Fruit fly (Drosophila melanogaster) whole organism, wandering third instar larva: ENCODE results near the gene CG11986.
A peak's percentile ranks its signal among the peaks of the same experiment; 100 is the strongest.

Source experiments
- Abd-B ChIP-seq: fragments of >200 bp; optimal IDR thresholded peaks from 2 replicates; lab custom pipeline; 2017; ENCODE audit warnings: missing biosample characterization, missing genetic modification characterization
- CG32264 ChIP-seq: fragments of 200-800 bp; sonication (Bioruptor generic); optimal IDR thresholded peaks from 2 replicates; lab custom pipeline; 2016; ENCODE audit warnings: missing biosample characterization, missing genetic modification characterization
- CG9705 ChIP-seq: fragments of 200-800 bp; sonication (Bioruptor generic); optimal IDR thresholded peaks from 2 replicates; lab custom pipeline; 2018; ENCODE audit warnings: missing biosample characterization, mild to moderate bottlenecking, missing genetic modification characterization
- CrebA ChIP-seq: fragments of 200-800 bp; sonication (Bioruptor generic); optimal IDR thresholded peaks from 2 replicates; lab custom pipeline; 2016; ENCODE audit warnings: missing biosample characterization, mild to moderate bottlenecking, missing genetic modification characterization, borderline replicate concordance
- Dfd ChIP-seq: fragments of >200 bp; optimal IDR thresholded peaks from 2 replicates; lab custom pipeline; 2017; ENCODE audit warnings: missing biosample characterization, missing genetic modification characterization
- Dif ChIP-seq: fragments of 200-275, 200-300 bp; sonication (Bioruptor generic); optimal IDR thresholded peaks from 2 replicates; lab custom pipeline; 2018; ENCODE audit warnings: missing biosample characterization, missing genetic modification characterization; ENCODE audit not compliant: partially characterized antibody
- GATAd ChIP-seq: sonication (Bioruptor generic); optimal IDR thresholded peaks from 2 replicates; lab custom pipeline; 2016; ENCODE audit warnings: missing biosample characterization, missing genetic modification characterization
- HLH106 ChIP-seq: fragments of 200-800 bp; optimal IDR thresholded peaks from 3 replicates; lab custom pipeline; 2019; ENCODE audit warnings: missing biosample characterization, mild to moderate bottlenecking, missing genetic modification characterization, moderate library complexity
- Hnf4 ChIP-seq: fragments of 200-800 bp; sonication (Bioruptor generic); optimal IDR thresholded peaks from 2 replicates; lab custom pipeline; 2016; ENCODE audit warnings: missing biosample characterization, mild to moderate bottlenecking, missing genetic modification characterization
- Hr78 ChIP-seq: fragments of >200 bp; optimal IDR thresholded peaks from 2 replicates; lab custom pipeline; 2017; ENCODE audit warnings: missing biosample characterization, missing genetic modification characterization
- Hr83 ChIP-seq: fragments of 200-300 bp; sonication (Bioruptor generic); optimal IDR thresholded peaks from 2 replicates; lab custom pipeline; 2016; ENCODE audit warnings: missing biosample characterization, mild to moderate bottlenecking, missing genetic modification characterization, moderate library complexity; ENCODE audit not compliant: poor library complexity, severe bottlenecking
- Jra ChIP-seq: sonication (Bioruptor generic); optimal IDR thresholded peaks from 2 replicates; lab custom pipeline; 2016; ENCODE audit warnings: missing biosample characterization, missing genetic modification characterization
- Mio ChIP-seq: sonication (Bioruptor generic); optimal IDR thresholded peaks from 2 replicates; lab custom pipeline; 2016; ENCODE audit warnings: missing biosample characterization, missing genetic modification characterization
- Myc ChIP-seq: fragments of >200 bp; optimal IDR thresholded peaks from 2 replicates; lab custom pipeline; 2017
- N ChIP-seq: fragments of >200 bp; optimal IDR thresholded peaks from 2 replicates; lab custom pipeline; 2018; ENCODE audit warnings: missing biosample characterization, missing external identifiers, missing genetic modification characterization
- OdsH ChIP-seq: fragments of 200-800 bp; sonication (Bioruptor generic); optimal IDR thresholded peaks from 2 replicates; lab custom pipeline; 2016; ENCODE audit warnings: missing biosample characterization, mild to moderate bottlenecking, missing genetic modification characterization
- Rel ChIP-seq, 2 experiments: fragments of 200-800 bp; sonication (Bioruptor generic) in 1 of 2; optimal IDR thresholded peaks; 2 replicates in 1 of 2; 3 replicates in 1 of 2; lab custom pipeline; 2016 to 2019; ENCODE audit warnings: mild to moderate bottlenecking in 2 of 2, missing biosample characterization in 2 of 2, missing genetic modification characterization in 2 of 2, moderate library complexity in 1 of 2
- Sp1 ChIP-seq: fragments of 200-800 bp; sonication (Bioruptor generic); optimal IDR thresholded peaks from 3 replicates; lab custom pipeline; 2019; ENCODE audit warnings: missing biosample characterization, mild to moderate bottlenecking, missing genetic modification characterization, moderate library complexity
- Vsx2 ChIP-seq: fragments of 200-300, 225-300 bp; sonication (Bioruptor generic); optimal IDR thresholded peaks from 2 replicates; lab custom pipeline; 2018; ENCODE audit warnings: missing biosample characterization, missing genetic modification characterization; ENCODE audit not compliant: partially characterized antibody
- br ChIP-seq: fragments of 200-800 bp; sonication (Bioruptor generic); optimal IDR thresholded peaks from 2 replicates; lab custom pipeline; 2016; ENCODE audit warnings: missing biosample characterization, missing genetic modification characterization
- brk ChIP-seq: fragments of 200-800 bp; sonication (Bioruptor generic); optimal IDR thresholded peaks from 2 replicates; lab custom pipeline; 2016; ENCODE audit warnings: missing biosample characterization, mild to moderate bottlenecking, missing genetic modification characterization
- dl ChIP-seq, 2 experiments: fragments of 175-275, 200-275 bp in 1 of 2; fragments of 200-275 bp in 1 of 2; sonication (Bioruptor generic); optimal IDR thresholded peaks; lab custom pipeline; 2018; ENCODE audit warnings: mild to moderate bottlenecking in 2 of 2, missing biosample characterization in 2 of 2, missing genetic modification characterization in 2 of 2, moderate library complexity in 2 of 2; ENCODE audit not compliant: partially characterized antibody in 2 of 2, insufficient read depth in 1 of 2
- dmrt93B ChIP-seq: fragments of 200-800 bp; sonication (Bioruptor generic); optimal IDR thresholded peaks from 2 replicates; lab custom pipeline; 2018; ENCODE audit warnings: missing biosample characterization, mild to moderate bottlenecking, missing genetic modification characterization
- dsf ChIP-seq: sonication (Bioruptor generic); optimal IDR thresholded peaks from 2 replicates; lab custom pipeline; 2016; ENCODE audit warnings: missing biosample characterization, missing genetic modification characterization, borderline replicate concordance
- ey ChIP-seq: fragments of 200-800 bp; sonication (Bioruptor generic); optimal IDR thresholded peaks from 2 replicates; lab custom pipeline; 2016; ENCODE audit warnings: missing biosample characterization, missing genetic modification characterization
- foxo ChIP-seq, 2 experiments: fragments of 200-800 bp; sonication (Bioruptor generic); optimal IDR thresholded peaks; 2 replicates in 1 of 2; 3 replicates in 1 of 2; lab custom pipeline; 2016 to 2017; ENCODE audit warnings: missing biosample characterization in 2 of 2, missing genetic modification characterization in 2 of 2
- fru ChIP-seq: fragments of 200-800 bp; sonication (Bioruptor generic); optimal IDR thresholded peaks from 3 replicates; lab custom pipeline; 2016; ENCODE audit warnings: missing biosample characterization, mild to moderate bottlenecking, missing genetic modification characterization
- h ChIP-seq: fragments of 200-800 bp; sonication (Bioruptor generic); optimal IDR thresholded peaks from 3 replicates; lab custom pipeline; 2016; ENCODE audit warnings: missing biosample characterization, mild to moderate bottlenecking, missing genetic modification characterization
- jim ChIP-seq: fragments of 175-275, 200-325 bp; sonication (Bioruptor generic); optimal IDR thresholded peaks from 2 replicates; lab custom pipeline; 2016; ENCODE audit warnings: missing biosample characterization, mild to moderate bottlenecking, missing genetic modification characterization
- lola ChIP-seq: fragments of >200 bp; optimal IDR thresholded peaks from 2 replicates; lab custom pipeline; 2017; ENCODE audit warnings: missing biosample characterization, missing genetic modification characterization
- pan ChIP-seq: fragments of >200 bp; optimal IDR thresholded peaks from 2 replicates; lab custom pipeline; 2017
- psq ChIP-seq: fragments of 200-800 bp; sonication (Bioruptor generic); optimal IDR thresholded peaks from 3 replicates; lab custom pipeline; 2017; ENCODE audit warnings: missing biosample characterization, mild to moderate bottlenecking, missing genetic modification characterization, moderate library complexity
- rgr ChIP-seq: fragments of 200-800 bp; sonication (Bioruptor generic); optimal IDR thresholded peaks from 3 replicates; lab custom pipeline; 2016; ENCODE audit warnings: missing biosample characterization, mild to moderate bottlenecking, missing genetic modification characterization
- sage ChIP-seq: fragments of 200-800 bp; sonication (Bioruptor generic); optimal IDR thresholded peaks from 2 replicates; lab custom pipeline; 2016; ENCODE audit warnings: missing biosample characterization, mild to moderate bottlenecking, missing genetic modification characterization
- sv ChIP-seq: fragments of 200-800 bp; sonication (Bioruptor generic); optimal IDR thresholded peaks from 3 replicates; lab custom pipeline; 2016; ENCODE audit warnings: missing biosample characterization, missing genetic modification characterization
- tai ChIP-seq: sonication (Bioruptor generic); optimal IDR thresholded peaks from 2 replicates; lab custom pipeline; 2016; ENCODE audit warnings: missing biosample characterization, missing genetic modification characterization
- usp ChIP-seq: fragments of >200 bp; optimal IDR thresholded peaks from 2 replicates; lab custom pipeline; 2017; ENCODE audit warnings: missing biosample characterization, missing genetic modification characterization
- woc ChIP-seq: sonication (Bioruptor generic); optimal IDR thresholded peaks from 2 replicates; lab custom pipeline; 2016; ENCODE audit warnings: missing biosample characterization, mild to moderate bottlenecking, missing genetic modification characterization

Gene CG11986

dm6 chr3R:9030750-9031128 lies 15.5 kb downstream of the CG11986 start:
- TF ChIP-seq jim, result no peak
- no peak for TF ChIP-seq OdsH (GFP tag; lab: Kevin White, UChicago)
- no peak for TF ChIP-seq Dif (GFP tag; lab: Kevin White, UChicago)
- no peak for TF ChIP-seq N (GFP tag; lab: Kevin White, UChicago)
- no peak for TF ChIP-seq Hnf4 (GFP tag; lab: Kevin White, UChicago)
- no peak for TF ChIP-seq CG9705 (GFP tag; lab: Kevin White, UChicago)
- TF ChIP-seq Rel (GFP tag; optimal IDR thresholded peaks at IDR 0.05; lab: Kevin White, UChicago), result no peak
- no peak for TF ChIP-seq Rel (tag; optimal IDR thresholded peaks at IDR 0.05; lab: Kevin White, UChicago)
- no peak for TF ChIP-seq CrebA
- TF ChIP-seq ey (GFP tag; lab: Kevin White, UChicago), result no peak
- no peak for TF ChIP-seq Jra

- peak; percentile 95 for TF ChIP-seq Hnf4 (GFP tag; lab: Kevin White, UChicago)
- TF ChIP-seq pan (lab: Kevin White, UChicago), result no peak
- no peak for TF ChIP-seq Abd-B (GFP tag; lab: Kevin White, UChicago)
- TF ChIP-seq dmrt93B (GFP tag; lab: Kevin White, UChicago), result peak; percentile 93
- TF ChIP-seq GATAd (GFP tag; lab: Kevin White, UChicago), result peak; percentile 78
- peak; percentile 89 for TF ChIP-seq tai (GFP tag; lab: Kevin White, UChicago)
- TF ChIP-seq Myc (lab: Kevin White, UChicago), result no peak
- no peak for TF ChIP-seq jim
- TF ChIP-seq Jra, result peak; percentile 95
- TF ChIP-seq N (GFP tag; lab: Kevin White, UChicago), result no peak
- TF ChIP-seq CG9705 (GFP tag; lab: Kevin White, UChicago), result peak; percentile 72
- TF ChIP-seq fru (GFP tag; lab: Kevin White, UChicago), result peak; percentile 98
- peak; percentile 92 for TF ChIP-seq CG32264 (GFP tag; lab: Kevin White, UChicago)
- peak; percentile 98 for TF ChIP-seq OdsH (GFP tag; lab: Kevin White, UChicago)
- peak; percentile 94 for TF ChIP-seq woc (GFP tag; lab: Kevin White, UChicago)
- TF ChIP-seq rgr (GFP tag; lab: Kevin White, UChicago), result peak; percentile 98
- peak; percentile 96 for TF ChIP-seq psq (GFP tag; lab: Kevin White, UChicago)
- peak; percentile 92 to 98 for TF ChIP-seq foxo (GFP tag; optimal IDR thresholded peaks at IDR 0.05; lab: Kevin White, UChicago)
- TF ChIP-seq HLH106 (tag; lab: Kevin White, UChicago), result peak; percentile 95
- no peak for TF ChIP-seq Hr78 (GFP tag; lab: Kevin White, UChicago)
- TF ChIP-seq br (GFP tag; lab: Kevin White, UChicago), result peak; percentile 98
- peak; percentile 63 for TF ChIP-seq Mio
- peak; percentile 83 for TF ChIP-seq dsf (GFP tag; lab: Kevin White, UChicago)
- no peak for TF ChIP-seq Dif (GFP tag; lab: Kevin White, UChicago)
- peak; percentile 93 for TF ChIP-seq Sp1
- TF ChIP-seq Hr83 (GFP tag; lab: Kevin White, UChicago), result peak; percentile 49
- TF ChIP-seq sage, result peak; percentile 90
- TF ChIP-seq Dfd (GFP tag; lab: Kevin White, UChicago), result no peak
- peak; percentile 86 for TF ChIP-seq sv
- no peak for TF ChIP-seq usp
- no peak for TF ChIP-seq Vsx2
- TF ChIP-seq h (GFP tag; lab: Kevin White, UChicago), result peak; percentile 99
- no peak for TF ChIP-seq dl (GFP tag; optimal IDR thresholded peaks at IDR 0.05; lab: Kevin White, UChicago; ENCODE audit: insufficient read depth in 1 of 2, partially characterized antibody in 2 of 2)
- peak; percentile 93 for TF ChIP-seq brk (GFP tag; lab: Kevin White, UChicago)
- TF ChIP-seq lola (GFP tag; lab: Kevin White, UChicago), result no peak
- peak; percentile 97 for TF ChIP-seq Rel (GFP tag; optimal IDR thresholded peaks at IDR 0.05; lab: Kevin White, UChicago)
- peak; percentile 74 for TF ChIP-seq Rel (tag; optimal IDR thresholded peaks at IDR 0.05; lab: Kevin White, UChicago)
- TF ChIP-seq ey (GFP tag; lab: Kevin White, UChicago), result peak; percentile 98
- TF ChIP-seq CrebA, result no peak
Measured at dm6 chr3R:9031797-9032418, 16.7 kb downstream of the CG11986 start.
